Fruit fly (Drosophila melanogaster): ENCODE results near the gene ago.

The ago gene

dm6 chr3L:4219291-4220228 is 34.5 kb downstream of the ago start:
- TF ChIP-seq CG17801 (GFP tag; optimal IDR thresholded peaks at IDR 0.05; ENCODE audit: partially characterized antibody), result no peak

- TF ChIP-seq CG17801 (GFP tag; optimal IDR thresholded peaks at IDR 0.05; ENCODE audit: partially characterized antibody), result no peak
Observed at dm6 chr3L:4215079-4215478, 39.0 kb downstream of the ago start, which contains the start of gene Cpr64Ad. Cpr64Ad (plus strand) TSS chr3L:4215379.

- TF ChIP-seq CG17801 (GFP tag; optimal IDR thresholded peaks at IDR 0.05; ENCODE audit: partially characterized antibody), result no peak
Observed at dm6 chr3L:4212815-4213214, 41.3 kb downstream of the ago start, which contains the start of gene Cpr64Ac. Cpr64Ac (minus strand) TSS chr3L:4212915.

dm6 chr3L:4211440-4211839 is 42.7 kb downstream of the ago start, which contains the start of gene Cpr64Ab:
Cpr64Ab (minus strand) TSS chr3L:4211540.
- TF ChIP-seq CG17801 (GFP tag; optimal IDR thresholded peaks at IDR 0.05; ENCODE audit: partially characterized antibody), result no peak

dm6 chr3L:4209731-4210130 is 44.4 kb downstream of the ago start:
- no peak for TF ChIP-seq CG17801 (GFP tag; optimal IDR thresholded peaks at IDR 0.05; ENCODE audit: partially characterized antibody)

dm6 chr3L:4209078-4209477 is 45.0 kb downstream of the ago start, which contains the start of gene Cpr64Aa:
Cpr64Aa (minus strand) TSS chr3L:4209178.
- no peak for TF ChIP-seq CG17801 (GFP tag; optimal IDR thresholded peaks at IDR 0.05; ENCODE audit: partially characterized antibody)

dm6 chr3L:4204867-4205266 is 49.2 kb downstream of the ago start:
- no peak for TF ChIP-seq CG17801 (GFP tag; optimal IDR thresholded peaks at IDR 0.05; ENCODE audit: partially characterized antibody)

- no peak for TF ChIP-seq CG17801 (GFP tag; optimal IDR thresholded peaks at IDR 0.05; ENCODE audit: partially characterized antibody)
Observed at dm6 chr3L:4204239-4204638, 49.9 kb downstream of the ago start, which contains the start of gene CG15005. CG15005 (minus strand) TSS chr3L:4204339.

Measured in ovary, adult (tissue).